Worm (Caenorhabditis elegans): ENCODE measurements around the gene F16F9.3.

DNA sequence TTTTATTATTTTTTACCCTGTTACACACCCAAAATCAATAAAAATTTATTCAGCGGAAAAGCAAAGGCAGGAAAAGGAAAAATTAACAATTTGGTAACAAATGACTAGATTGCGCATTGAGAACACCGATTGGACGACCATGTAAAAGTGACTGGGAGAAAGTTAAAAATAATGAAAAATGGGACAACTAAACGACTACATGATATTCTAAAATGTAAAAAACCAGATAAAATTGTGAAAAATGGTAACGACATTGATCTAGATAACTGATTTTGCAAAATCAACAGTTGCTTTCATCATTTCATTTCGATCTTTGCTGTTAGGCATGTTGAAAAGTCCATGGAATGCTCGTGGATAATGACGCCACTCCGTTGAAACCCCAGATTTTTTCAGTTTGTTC, 2.4 kb downstream of the F16F9.3 start:
- TF ChIP-seq lin-15B (tag; optimal IDR thresholded peaks at IDR 0.05): no peak
- no peak for TF ChIP-seq pqm-1 (tag; optimal IDR thresholded peaks at IDR 0.05)
- no peak for TF ChIP-seq hlh-11 (tag; optimal IDR thresholded peaks at IDR 0.05)
- TF ChIP-seq snpc-1.2 (GFP tag; IDR thresholded peaks at IDR 0.05): no peak
- no peak for TF ChIP-seq ceh-28 (tag; optimal IDR thresholded peaks at IDR 0.05)
- no peak for TF ChIP-seq R02D3.7 (tag; optimal IDR thresholded peaks at IDR 0.05)
- TF ChIP-seq hlh-30 (tag; optimal IDR thresholded peaks at IDR 0.05; ENCODE audit: insufficient read depth): no peak
